Worm (Caenorhabditis elegans): Measurements from ENCODE around the gene Y54G9A.5.
A peak's percentile ranks its signal among the peaks of the same experiment; 100 is the strongest.

- no peak for TF ChIP-seq ceh-82 (tag; optimal IDR thresholded peaks at IDR 0.05)
- peak in 1 of 2 experiments; percentile 87 for TF ChIP-seq mdl-1 (tag; optimal IDR thresholded peaks at IDR 0.05)
- peak; percentile 24 for TF ChIP-seq nhr-25 (tag; optimal IDR thresholded peaks at IDR 0.05; ENCODE audit: borderline replicate concordance, insufficient read depth)
- no peak for TF ChIP-seq nhr-76 (tag; optimal IDR thresholded peaks at IDR 0.05)
- TF ChIP-seq jun-1 (tag; optimal IDR thresholded peaks at IDR 0.05) = no peak
- no peak for TF ChIP-seq ama-1 (optimal IDR thresholded peaks at IDR 0.05)
- no peak for TF ChIP-seq nhr-6 (tag; optimal IDR thresholded peaks at IDR 0.05)
- TF ChIP-seq daf-12 (tag; optimal IDR thresholded peaks at IDR 0.05) = no peak
- peak in 1 of 2 experiments; percentile 91 for TF ChIP-seq unc-62 (GFP tag; optimal IDR thresholded peaks at IDR 0.05 in 1 of 2)
- TF ChIP-seq unc-62 (tag; optimal IDR thresholded peaks at IDR 0.05) = no peak
- TF ChIP-seq hmg-1.1 (GFP tag; IDR thresholded peaks at IDR 0.05) = no peak
- no peak for TF ChIP-seq nhr-11 (tag; optimal IDR thresholded peaks at IDR 0.05)
- no peak for TF ChIP-seq unc-130 (GFP tag; optimal IDR thresholded peaks at IDR 0.05)
- TF ChIP-seq ces-1 (GFP tag; optimal IDR thresholded peaks at IDR 0.05) = no peak
Observed at ce11 chrII:13681063-13681462, 41.7 kb upstream of the Y54G9A.5 start.
